Fruit fly (Drosophila melanogaster) whole organism, prepupa: ENCODE measurements around the gene Ufsp2.

Experiments used
- Blimp-1 ChIP-seq: fragments of 200-800 bp; sonication (Bioruptor generic); optimal IDR thresholded peaks from 3 replicates; lab custom pipeline; 2017; ENCODE audit warnings: missing biosample characterization, missing genetic modification characterization, mild to moderate bottlenecking, moderate library complexity, missing genetic modification reagents
- CG10669 ChIP-seq: fragments of 200-800 bp; sonication (Bioruptor generic); optimal IDR thresholded peaks from 3 replicates; lab custom pipeline; 2018; ENCODE audit warnings: missing biosample characterization, mild to moderate bottlenecking, missing genetic modification characterization, moderate library complexity
- CG11294 ChIP-seq: fragments of 200-800 bp; sonication (Bioruptor generic); IDR thresholded peaks from 2 replicates; pipeline ENCODE4 v1.3.6; 2022; ENCODE audit warnings: missing biosample characterization, missing genetic modification characterization
- CG11762 ChIP-seq: fragments of 200-800 bp; sonication (Bioruptor generic); optimal IDR thresholded peaks from 3 replicates; lab custom pipeline; 2016; ENCODE audit warnings: missing biosample characterization, missing genetic modification characterization; ENCODE audit not compliant: insufficient read depth
- CG11902 ChIP-seq: fragments of 200-800 bp; sonication (Bioruptor generic); optimal IDR thresholded peaks from 3 replicates; lab custom pipeline; 2016; ENCODE audit warnings: missing biosample characterization, missing genetic modification characterization
- CG15336 ChIP-seq: fragments of 200-800 bp; sonication (Bioruptor generic); IDR thresholded peaks from 2 replicates; pipeline ENCODE4 v1.3.6; 2022; ENCODE audit warnings: missing biosample characterization, missing genetic modification characterization
- CG1621 ChIP-seq: fragments of 200-800 bp; sonication (Bioruptor generic); optimal IDR thresholded peaks from 3 replicates; lab custom pipeline; 2018; ENCODE audit warnings: missing biosample characterization, mild to moderate bottlenecking, missing genetic modification characterization
- CG16779 ChIP-seq: fragments of 200-800 bp; sonication (Bioruptor generic); optimal IDR thresholded peaks from 3 replicates; lab custom pipeline; 2017; ENCODE audit warnings: missing biosample characterization, mild to moderate bottlenecking, missing genetic modification characterization
- CG3032 ChIP-seq: fragments of 200-800 bp; optimal IDR thresholded peaks from 2 replicates; lab custom pipeline; 2019; ENCODE audit warnings: missing biosample characterization, mild to moderate bottlenecking, missing genetic modification characterization, moderate library complexity
- CG31627 ChIP-seq: fragments of 200-800 bp; sonication (Bioruptor generic); optimal IDR thresholded peaks from 3 replicates; lab custom pipeline; 2016; ENCODE audit warnings: missing biosample characterization, missing genetic modification characterization
- CG32006 ChIP-seq: fragments of 200-800 bp; sonication (Bioruptor generic); optimal IDR thresholded peaks from 3 replicates; lab custom pipeline; 2017; ENCODE audit warnings: missing biosample characterization, mild to moderate bottlenecking, missing genetic modification characterization
- CG34406 ChIP-seq: fragments of 200-800 bp; sonication (Bioruptor generic); optimal IDR thresholded peaks from 3 replicates; lab custom pipeline; 2016; ENCODE audit warnings: missing biosample characterization, missing genetic modification characterization
- CG3919 ChIP-seq: fragments of 200-800 bp; sonication (Bioruptor generic); optimal IDR thresholded peaks from 3 replicates; lab custom pipeline; 2016; ENCODE audit warnings: missing biosample characterization, missing genetic modification characterization
- CG4318 ChIP-seq: fragments of 200-800 bp; sonication (Bioruptor generic); optimal IDR thresholded peaks from 3 replicates; lab custom pipeline; 2017; ENCODE audit warnings: missing biosample characterization, mild to moderate bottlenecking, missing genetic modification characterization
- CG6276 ChIP-seq: fragments of 200-800 bp; sonication (Bioruptor generic); optimal IDR thresholded peaks from 2 replicates; lab custom pipeline; 2017; ENCODE audit warnings: missing biosample characterization, mild to moderate bottlenecking, missing genetic modification characterization
- CG6792 ChIP-seq: fragments of 200-800 bp; sonication (Bioruptor generic); optimal IDR thresholded peaks from 3 replicates; lab custom pipeline; 2016; ENCODE audit warnings: missing biosample characterization, missing genetic modification characterization
- CG6808 ChIP-seq: fragments of 200-800 bp; sonication (Bioruptor generic); optimal IDR thresholded peaks from 3 replicates; lab custom pipeline; 2017; ENCODE audit warnings: missing biosample characterization, missing genetic modification characterization, mild to moderate bottlenecking, moderate library complexity, missing genetic modification reagents
- CG6854 ChIP-seq: fragments of 200-800 bp; sonication (Bioruptor generic); optimal IDR thresholded peaks from 2 replicates; lab custom pipeline; 2017; ENCODE audit warnings: missing biosample characterization, mild to moderate bottlenecking, missing genetic modification characterization
- CG7368 ChIP-seq: fragments of 200-800 bp; sonication (Bioruptor generic); optimal IDR thresholded peaks from 3 replicates; lab custom pipeline; 2016; ENCODE audit warnings: missing biosample characterization, missing genetic modification characterization
- CG8119 ChIP-seq: fragments of 200-800 bp; sonication (Bioruptor generic); IDR thresholded peaks from 3 replicates; pipeline ENCODE4 v1.3.6; 2022; ENCODE audit warnings: missing biosample characterization, missing genetic modification characterization
- CG8319 ChIP-seq: fragments of 200-800 bp; sonication (Bioruptor generic); optimal IDR thresholded peaks from 3 replicates; lab custom pipeline; 2016; ENCODE audit warnings: missing biosample characterization, missing genetic modification characterization
- CG8632 ChIP-seq: fragments of 200-800 bp; sonication (Bioruptor generic); optimal IDR thresholded peaks from 3 replicates; lab custom pipeline; 2016; ENCODE audit warnings: missing biosample characterization, missing genetic modification characterization
- CG9139 ChIP-seq: fragments of 200-800 bp; sonication (Bioruptor generic); optimal IDR thresholded peaks from 3 replicates; lab custom pipeline; 2017; ENCODE audit warnings: missing biosample characterization, mild to moderate bottlenecking, missing genetic modification characterization
- Eip75B ChIP-seq: fragments of 200-800 bp; sonication (Bioruptor generic); optimal IDR thresholded peaks from 3 replicates; lab custom pipeline; 2016; ENCODE audit warnings: missing biosample characterization, missing genetic modification characterization
- Eip78C ChIP-seq: fragments of 200-800 bp; sonication (Bioruptor generic); peaks from one replicate; lab custom pipeline; 2016; ENCODE audit warnings: missing biosample characterization, missing genetic modification characterization
- Eip93F ChIP-seq: fragments of 200-800 bp; sonication (Bioruptor generic); optimal IDR thresholded peaks from 2 replicates; lab custom pipeline; 2016; ENCODE audit warnings: missing biosample characterization, mild to moderate bottlenecking, missing genetic modification characterization
- Ets21C ChIP-seq: fragments of 200-800 bp; sonication (Bioruptor generic); optimal IDR thresholded peaks from 3 replicates; lab custom pipeline; 2016; ENCODE audit warnings: missing biosample characterization, missing genetic modification characterization
- Ets96B ChIP-seq: fragments of 200-800 bp; optimal IDR thresholded peaks from 2 replicates; lab custom pipeline; 2019; ENCODE audit warnings: missing biosample characterization, mild to moderate bottlenecking, missing genetic modification characterization, moderate library complexity
- Gug ChIP-seq: fragments of 200-800 bp; sonication (Bioruptor generic); IDR thresholded peaks from 2 replicates; pipeline ENCODE4 v1.3.6; 2022; ENCODE audit warnings: missing biosample characterization, missing genetic modification characterization
- Hr39 ChIP-seq: fragments of 200-800 bp; sonication (Bioruptor generic); optimal IDR thresholded peaks from 2 replicates; lab custom pipeline; 2016; ENCODE audit warnings: missing biosample characterization, missing genetic modification characterization
- Lpt ChIP-seq: fragments of 200-800 bp; sonication (Bioruptor generic); optimal IDR thresholded peaks from 3 replicates; lab custom pipeline; 2016; ENCODE audit warnings: missing biosample characterization, missing genetic modification characterization
- Met ChIP-seq: fragments of 200-800 bp; sonication (Bioruptor generic); optimal IDR thresholded peaks from 3 replicates; lab custom pipeline; 2016; ENCODE audit warnings: missing biosample characterization, missing genetic modification characterization
- OdsH ChIP-seq: fragments of 200-800 bp; sonication (Bioruptor generic); optimal IDR thresholded peaks from 3 replicates; lab custom pipeline; 2016; ENCODE audit warnings: missing biosample characterization, missing genetic modification characterization
- Sox102F ChIP-seq: fragments of 200-800 bp; sonication (Bioruptor generic); optimal IDR thresholded peaks from 2 replicates; lab custom pipeline; 2016; ENCODE audit warnings: missing biosample characterization, mild to moderate bottlenecking, missing genetic modification characterization
- Sox14 ChIP-seq: fragments of 200-800 bp; sonication (Bioruptor generic); optimal IDR thresholded peaks from 3 replicates; lab custom pipeline; 2016; ENCODE audit warnings: missing biosample characterization, missing genetic modification characterization
- Sox15 ChIP-seq: fragments of 200-800 bp; sonication (Bioruptor generic); optimal IDR thresholded peaks from 3 replicates; lab custom pipeline; 2016; ENCODE audit warnings: missing biosample characterization, missing genetic modification characterization
- achi ChIP-seq: fragments of 200-800 bp; sonication (Bioruptor generic); optimal IDR thresholded peaks from 3 replicates; lab custom pipeline; 2016; ENCODE audit warnings: missing biosample characterization, missing genetic modification characterization
- dac ChIP-seq: fragments of 200-800 bp; sonication (Bioruptor generic); optimal IDR thresholded peaks from 2 replicates; lab custom pipeline; 2017; ENCODE audit warnings: missing biosample characterization, mild to moderate bottlenecking, missing genetic modification characterization
- dsx ChIP-seq: fragments of 200-800 bp; optimal IDR thresholded peaks from 3 replicates; lab custom pipeline; 2019; ENCODE audit warnings: missing biosample characterization, mild to moderate bottlenecking, missing genetic modification characterization, moderate library complexity; ENCODE audit not compliant: poor library complexity, severe bottlenecking
- eg ChIP-seq: fragments of 200-800 bp; sonication (Bioruptor generic); IDR thresholded peaks from 3 replicates; pipeline ENCODE4 v1.3.6; 2022; ENCODE audit warnings: missing biosample characterization, missing genetic modification characterization
- esn ChIP-seq: fragments of 200-800 bp; sonication (Bioruptor generic); optimal IDR thresholded peaks from 2 replicates; lab custom pipeline; 2016; ENCODE audit warnings: missing biosample characterization, mild to moderate bottlenecking, missing genetic modification characterization, moderate library complexity
- fd59A ChIP-seq: fragments of 200-800 bp; sonication (Bioruptor generic); optimal IDR thresholded peaks from 2 replicates; lab custom pipeline; 2017; ENCODE audit warnings: missing biosample characterization, mild to moderate bottlenecking, missing genetic modification characterization, missing genetic modification reagents
- fd85E ChIP-seq: fragments of 200-800 bp; sonication (Bioruptor generic); optimal IDR thresholded peaks from 3 replicates; lab custom pipeline; 2016; ENCODE audit warnings: missing biosample characterization, missing genetic modification characterization
- fkh ChIP-seq: fragments of 200-800 bp; sonication (Bioruptor generic); optimal IDR thresholded peaks from 3 replicates; lab custom pipeline; 2017; ENCODE audit warnings: missing biosample characterization, mild to moderate bottlenecking, missing genetic modification characterization, moderate library complexity
- salr ChIP-seq, 2 experiments: fragments of 200-800 bp; sonication (Bioruptor generic); optimal IDR thresholded peaks; 3 replicates each; lab custom pipeline; 2016 to 2018; ENCODE audit warnings: missing biosample characterization in 2 of 2, missing genetic modification characterization in 2 of 2, mild to moderate bottlenecking in 1 of 2
- spab ChIP-seq: fragments of 200-800 bp; sonication (Bioruptor generic); optimal IDR thresholded peaks from 2 replicates; lab custom pipeline; 2017; ENCODE audit warnings: missing biosample characterization, mild to moderate bottlenecking, missing genetic modification characterization, missing genetic modification reagents
- ss ChIP-seq, 2 experiments: fragments of 200-800 bp; sonication (Bioruptor generic); optimal IDR thresholded peaks; 2 replicates in 1 of 2; 3 replicates in 1 of 2; lab custom pipeline; 2017 to 2018; ENCODE audit warnings: mild to moderate bottlenecking in 2 of 2, missing biosample characterization in 2 of 2, missing genetic modification characterization in 2 of 2, moderate library complexity in 1 of 2
- svp ChIP-seq: fragments of 200-800 bp; sonication (Bioruptor generic); peaks from one replicate; lab custom pipeline; 2016; ENCODE audit warnings: missing biosample characterization, missing genetic modification characterization
- topi ChIP-seq: fragments of 200-800 bp; sonication (Bioruptor generic); optimal IDR thresholded peaks from 3 replicates; lab custom pipeline; 2016; ENCODE audit warnings: missing biosample characterization, missing genetic modification characterization
- vri ChIP-seq: fragments of 200-800 bp; sonication (Bioruptor generic); optimal IDR thresholded peaks from 3 replicates; lab custom pipeline; 2016; ENCODE audit warnings: missing biosample characterization, mild to moderate bottlenecking, missing genetic modification characterization

Ufsp2 gene

dm6 chr3L:15553993-15554644, 22.3 kb upstream of the Ufsp2 start, which contains the start of gene AGO2:
Gene AGO2 (plus strand): TSS chr3L:15554113.
- peak; percentile 65 for TF ChIP-seq CG1621 (tag; lab: Kevin White, UChicago)
- peak; percentile 85 for TF ChIP-seq CG3919 (GFP tag; lab: Kevin White, UChicago)
- TF ChIP-seq CG10669 (GFP tag; lab: Kevin White, UChicago), result peak; percentile 87
- TF ChIP-seq CG3032, result peak; percentile 85
- no peak for TF ChIP-seq Sox15 (GFP tag; lab: Kevin White, UChicago)
- TF ChIP-seq Eip78C (GFP tag; lab: Kevin White, UChicago), result peak; percentile 59
- TF ChIP-seq CG6276 (GFP tag; lab: Kevin White, UChicago), result peak; percentile 97
- peak; percentile 18 for TF ChIP-seq Sox14 (GFP tag; lab: Kevin White, UChicago)
- peak; percentile 56 for TF ChIP-seq dac
- no peak for TF ChIP-seq CG11902
- no peak for TF ChIP-seq CG8119 (GFP tag; lab: Robert Waterston, UW)
- no peak for TF ChIP-seq fd59A (GFP tag; lab: Kevin White, UChicago)
- no peak for TF ChIP-seq CG8632 (GFP tag; lab: Kevin White, UChicago)
- peak; percentile 91 for TF ChIP-seq CG6808 (GFP tag; lab: Kevin White, UChicago)
- peak; percentile 62 for TF ChIP-seq CG16779 (tag; lab: Kevin White, UChicago)
- TF ChIP-seq Blimp-1 (GFP tag; lab: Kevin White, UChicago), result peak; percentile 56
- peak; percentile 91 for TF ChIP-seq spab (GFP tag; lab: Kevin White, UChicago)
- TF ChIP-seq fd85E (GFP tag; lab: Kevin White, UChicago), result peak; percentile 60
- TF ChIP-seq CG7368 (GFP tag; lab: Kevin White, UChicago), result peak; percentile 84
- no peak for TF ChIP-seq CG32006
- TF ChIP-seq Hr39 (GFP tag; lab: Kevin White, UChicago), result no peak
- TF ChIP-seq Ets21C (GFP tag; lab: Kevin White, UChicago), result no peak
- no peak for TF ChIP-seq CG4318 (GFP tag; lab: Kevin White, UChicago)
- no peak for TF ChIP-seq CG6792 (GFP tag; lab: Kevin White, UChicago)
- no peak for TF ChIP-seq Sox102F (GFP tag; lab: Kevin White, UChicago)
- peak; percentile 91; the same call in 2 of the 3 replicates for TF ChIP-seq eg (GFP tag; lab: Robert Waterston, UW)
- TF ChIP-seq CG34406, result no peak
- peak; percentile 30 for TF ChIP-seq vri (GFP tag; lab: Kevin White, UChicago)
- no peak for TF ChIP-seq salr (GFP tag; optimal IDR thresholded peaks at IDR 0.05; lab: Kevin White, UChicago)
- TF ChIP-seq topi, result peak; percentile 50
- TF ChIP-seq OdsH (GFP tag; lab: Kevin White, UChicago), result no peak
- peak; percentile 81 for TF ChIP-seq Gug (GFP tag; lab: Robert Waterston, UW)
- peak; percentile 67 for TF ChIP-seq CG6854
- TF ChIP-seq ss (GFP tag; optimal IDR thresholded peaks at IDR 0.05; lab: Kevin White, UChicago), result peak in 1 of 2 experiments; percentile 94
- peak; percentile 55 for TF ChIP-seq svp (GFP tag; lab: Kevin White, UChicago)
- peak; percentile 94 for TF ChIP-seq dsx (GFP tag; lab: Kevin White, UChicago)
- no peak for TF ChIP-seq achi (GFP tag; lab: Kevin White, UChicago)
- peak; percentile 43 for TF ChIP-seq esn (GFP tag; lab: Kevin White, UChicago)
- TF ChIP-seq Eip93F (GFP tag; lab: Kevin White, UChicago), result no peak
- peak; percentile 44; the same call in 1 of the 2 replicates for TF ChIP-seq CG15336
- peak; percentile 19 for TF ChIP-seq Met
- TF ChIP-seq CG11762 (GFP tag; lab: Kevin White, UChicago), result peak; percentile 78
- peak; percentile 54 for TF ChIP-seq Eip75B
- no peak; the same call in 1 of the 2 replicates for TF ChIP-seq CG11294 (GFP tag; lab: Robert Waterston, UW)
- no peak for TF ChIP-seq fkh (GFP tag; lab: Kevin White, UChicago)
- TF ChIP-seq CG31627 (GFP tag; lab: Kevin White, UChicago), result no peak
- peak; percentile 87 for TF ChIP-seq Lpt (GFP tag; lab: Kevin White, UChicago)
- peak; percentile 80 for TF ChIP-seq CG9139 (GFP tag; lab: Kevin White, UChicago)
- peak; percentile 47 for TF ChIP-seq Ets96B (tag; lab: Kevin White, UChicago)
- TF ChIP-seq CG8319 (GFP tag; lab: Kevin White, UChicago), result peak; percentile 71
